Worm (Caenorhabditis elegans): ENCODE data around the gene zak-1.

- TF ChIP-seq nhr-28 (tag; optimal IDR thresholded peaks at IDR 0.05) (no peak), unc-39 (tag; optimal IDR thresholded peaks at IDR 0.05) (no peak), cnd-1 (tag; optimal IDR thresholded peaks at IDR 0.05) (no peak), ces-1 (GFP tag; optimal IDR thresholded peaks at IDR 0.05) (no peak), ceh-83 (GFP tag; optimal IDR thresholded peaks at IDR 0.05) (no peak), snpc-4 (tag; optimal IDR thresholded peaks at IDR 0.05) (no peak)
Observed at ce11 chrIII:6850255-6850654, 6.4 kb downstream of the zak-1 start, which contains the start of gene srv-1.

Measured in whole organism, mixed stage, embryonic.